Worm (Caenorhabditis elegans) whole organism, mixed stage, embryonic: Measurements from ENCODE around the gene tag-343.
A peak's percentile ranks its signal among the peaks of the same experiment; 100 is the strongest.

Experiments
- M03D4.4 ChIP-seq: sonication (generic microtip); optimal IDR thresholded peaks from 2 replicates; lab custom pipeline; 2017; ENCODE audit warnings: mild to moderate bottlenecking, missing genetic modification characterization, missing compliant biosample characterization
- bed-3 ChIP-seq: fragments of 200-800 bp; sonication (Bioruptor generic); optimal IDR thresholded peaks from 3 replicates; lab custom pipeline; 2018; ENCODE audit warnings: mild to moderate bottlenecking, missing genetic modification characterization, moderate library complexity, missing compliant biosample characterization
- blmp-1 ChIP-seq: fragments of 150-350 bp; optimal IDR thresholded peaks from 2 replicates; lab custom pipeline; 2014; ENCODE audit warnings: missing biosample characterization, missing genetic modification characterization
- ceh-39 ChIP-seq: fragments of 150-350 bp; optimal IDR thresholded peaks from 2 replicates; lab custom pipeline; 2014; ENCODE audit warnings: missing biosample characterization, missing genetic modification characterization
- ceh-43 ChIP-seq: fragments of 200-800 bp; sonication (Bioruptor generic); optimal IDR thresholded peaks from 2 replicates; lab custom pipeline; 2018; ENCODE audit warnings: mild to moderate bottlenecking, missing genetic modification characterization, moderate library complexity, missing compliant biosample characterization
- ces-1 ChIP-seq: fragments of 150-350 bp; optimal IDR thresholded peaks from 2 replicates; lab custom pipeline; 2014; ENCODE audit warnings: missing biosample characterization, missing genetic modification reagents, missing genetic modification characterization
- cnd-1 ChIP-seq: fragments of 200-800 bp; sonication (Bioruptor generic); optimal IDR thresholded peaks from 2 replicates; lab custom pipeline; 2018; ENCODE audit warnings: mild to moderate bottlenecking, missing genetic modification characterization, missing compliant biosample characterization
- drap-1 ChIP-seq: fragments of 200-800 bp; sonication (Bioruptor generic); optimal IDR thresholded peaks from 3 replicates; lab custom pipeline; 2018; ENCODE audit warnings: mild to moderate bottlenecking, missing genetic modification characterization, missing compliant biosample characterization
- elt-1 ChIP-seq: sonication (generic microtip); optimal IDR thresholded peaks from 2 replicates; lab custom pipeline; 2017; ENCODE audit warnings: missing genetic modification characterization, mild to moderate bottlenecking, missing compliant biosample characterization, antibody characterized with exemption, moderate library complexity, borderline replicate concordance; ENCODE audit not compliant: insufficient read depth
- elt-3 ChIP-seq: fragments of 150-350 bp; optimal IDR thresholded peaks from 2 replicates; lab custom pipeline; 2014; ENCODE audit warnings: missing biosample characterization, missing genetic modification characterization
- flh-1 ChIP-seq: fragments of 200-800 bp; sonication (Bioruptor generic); optimal IDR thresholded peaks from 2 replicates; lab custom pipeline; 2018; ENCODE audit warnings: mild to moderate bottlenecking, missing genetic modification characterization, moderate library complexity, missing compliant biosample characterization
- ham-2 ChIP-seq: fragments of 200-800 bp; sonication (Bioruptor generic); optimal IDR thresholded peaks from 2 replicates; lab custom pipeline; 2018; ENCODE audit warnings: mild to moderate bottlenecking, missing genetic modification characterization, missing compliant biosample characterization
- hlh-1 ChIP-seq: fragments of 150-350 bp; optimal IDR thresholded peaks from 2 replicates; lab custom pipeline; 2014; ENCODE audit warnings: missing biosample characterization, missing genetic modification reagents, missing genetic modification characterization
- lin-13 ChIP-seq: fragments of 150-350 bp; optimal IDR thresholded peaks from 2 replicates; lab custom pipeline; 2014; ENCODE audit warnings: missing biosample characterization, missing genetic modification characterization
- lin-32 ChIP-seq: fragments of 200-800 bp; sonication (Bioruptor generic); optimal IDR thresholded peaks from 2 replicates; lab custom pipeline; 2018; ENCODE audit warnings: mild to moderate bottlenecking, missing genetic modification characterization, missing compliant biosample characterization
- lsy-2 ChIP-seq: fragments of 150-350 bp; optimal IDR thresholded peaks from 2 replicates; lab custom pipeline; 2014; ENCODE audit warnings: missing biosample characterization, missing genetic modification characterization
- mab-5 ChIP-seq: fragments of 150-350 bp; optimal IDR thresholded peaks from 2 replicates; lab custom pipeline; 2014; ENCODE audit warnings: missing biosample characterization, missing genetic modification characterization
- mep-1 ChIP-seq: fragments of 150-350 bp; optimal IDR thresholded peaks from 2 replicates; lab custom pipeline; 2017; ENCODE audit warnings: missing biosample characterization, missing genetic modification reagents, missing genetic modification characterization, inconsistent platforms
- mls-2 ChIP-seq: sonication (generic microtip); optimal IDR thresholded peaks from 2 replicates; lab custom pipeline; 2016; ENCODE audit warnings: mild to moderate bottlenecking, missing genetic modification characterization, moderate library complexity, missing compliant biosample characterization
- nhr-12 ChIP-seq: fragments of 150-350 bp; optimal IDR thresholded peaks from 2 replicates; lab custom pipeline; 2014; ENCODE audit warnings: missing biosample characterization, missing genetic modification characterization
- nhr-2 ChIP-seq: fragments of 150-350 bp; optimal IDR thresholded peaks from 2 replicates; lab custom pipeline; 2014; ENCODE audit warnings: missing biosample characterization, missing genetic modification characterization
- nhr-28 ChIP-seq: fragments of 150-350 bp; optimal IDR thresholded peaks from 2 replicates; lab custom pipeline; 2014; ENCODE audit warnings: missing biosample characterization, missing genetic modification characterization
- nhr-76 ChIP-seq: sonication (generic microtip); optimal IDR thresholded peaks from 2 replicates; lab custom pipeline; 2017; ENCODE audit warnings: missing biosample characterization, missing genetic modification characterization
- pha-4 ChIP-seq: fragments of 150-350 bp; optimal IDR thresholded peaks from 2 replicates; lab custom pipeline; 2018; ENCODE audit warnings: missing biosample characterization, missing genetic modification reagents, missing genetic modification characterization
- sem-2 ChIP-seq: fragments of 200-800 bp; sonication (Bioruptor generic); optimal IDR thresholded peaks from 2 replicates; lab custom pipeline; 2018; ENCODE audit warnings: mild to moderate bottlenecking, missing genetic modification characterization, missing compliant biosample characterization
- snpc-4 ChIP-seq: fragments of 150-350 bp; optimal IDR thresholded peaks from 2 replicates; lab custom pipeline; 2014; ENCODE audit warnings: missing biosample characterization, missing genetic modification characterization
- sptf-1 ChIP-seq: sonication (generic microtip); optimal IDR thresholded peaks from 2 replicates; lab custom pipeline; 2017; ENCODE audit warnings: mild to moderate bottlenecking, missing genetic modification characterization, moderate library complexity, missing compliant biosample characterization
- unc-120 ChIP-seq: sonication (generic microtip); optimal IDR thresholded peaks from 2 replicates; lab custom pipeline; 2017; ENCODE audit warnings: missing genetic modification characterization, missing compliant biosample characterization; ENCODE audit not compliant: poor library complexity, severe bottlenecking
- unc-62 ChIP-seq: fragments of 150-350 bp; optimal IDR thresholded peaks from 2 replicates; lab custom pipeline; 2014; ENCODE audit warnings: missing biosample characterization, missing genetic modification reagents, missing genetic modification characterization
- zip-8 ChIP-seq: fragments of 150-350 bp; optimal IDR thresholded peaks from 2 replicates; lab custom pipeline; 2014; ENCODE audit warnings: missing biosample characterization, missing genetic modification characterization
- ztf-11 ChIP-seq: fragments of 150-350 bp; optimal IDR thresholded peaks from 2 replicates; lab custom pipeline; 2014; ENCODE audit warnings: missing biosample characterization, missing genetic modification characterization

Gene tag-343

ce11 chrX:16674632-16675031, at the start of gene tag-343:
tag-343 (minus strand) TSS chrX:16674732.
- TF ChIP-seq nhr-28 (tag; lab: Kevin White, UChicago), result no peak
- TF ChIP-seq ces-1 (GFP tag; lab: Kevin White, UChicago), result no peak
- TF ChIP-seq mab-5 (tag; lab: Kevin White, UChicago), result no peak
- TF ChIP-seq hlh-1, result no peak
- TF ChIP-seq sem-2 (GFP tag; lab: Kevin White, UChicago), result no peak
- no peak for TF ChIP-seq pha-4 (tag; lab: Kevin White, UChicago)
- no peak for TF ChIP-seq ceh-43 (GFP tag; lab: Kevin White, UChicago)
- no peak for TF ChIP-seq cnd-1 (tag; lab: Kevin White, UChicago)
- TF ChIP-seq lin-32 (GFP tag; lab: Kevin White, UChicago), result no peak
- TF ChIP-seq snpc-4 (tag; lab: Kevin White, UChicago), result no peak
- no peak for TF ChIP-seq M03D4.4 (tag; lab: Kevin White, UChicago)
- no peak for TF ChIP-seq flh-1 (GFP tag; lab: Kevin White, UChicago)
- no peak for TF ChIP-seq ham-2

DNA sequence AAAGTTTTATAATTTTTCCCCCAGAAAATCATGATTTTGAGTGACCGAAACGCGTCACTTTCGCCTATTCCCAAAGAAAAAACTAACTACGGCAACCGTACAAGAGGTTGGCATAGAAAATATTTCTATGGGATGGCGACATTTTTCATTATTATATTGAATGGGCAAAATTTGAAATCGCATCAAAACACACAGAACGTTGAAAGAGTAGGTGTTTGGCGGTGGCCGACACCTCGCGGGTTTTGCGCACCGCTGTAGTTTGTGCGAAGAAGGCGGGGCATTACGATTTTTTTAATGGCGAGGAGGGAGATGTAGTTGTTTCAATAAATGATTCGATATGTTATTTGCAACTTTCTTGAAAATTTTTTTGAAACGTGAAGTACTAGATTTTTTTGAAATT, 47.4 kb upstream of the tag-343 start:
- TF ChIP-seq lsy-2, result no peak
- TF ChIP-seq elt-1 (tag; lab: Kevin White, UChicago), result no peak
- TF ChIP-seq mls-2, result no peak
- TF ChIP-seq nhr-28 (tag; lab: Kevin White, UChicago), result no peak
- no peak for TF ChIP-seq nhr-76 (tag; lab: Kevin White, UChicago)
- TF ChIP-seq cnd-1 (tag; lab: Kevin White, UChicago), result no peak
- no peak for TF ChIP-seq sem-2 (GFP tag; lab: Kevin White, UChicago)
- no peak for TF ChIP-seq mep-1 (tag; lab: Kevin White, UChicago)
- TF ChIP-seq lin-13 (tag; lab: Kevin White, UChicago), result no peak
- TF ChIP-seq flh-1 (GFP tag; lab: Kevin White, UChicago), result no peak
- TF ChIP-seq unc-62 (GFP tag; lab: Kevin White, UChicago), result no peak
- no peak for TF ChIP-seq ces-1 (GFP tag; lab: Kevin White, UChicago)
- TF ChIP-seq zip-8 (tag; lab: Kevin White, UChicago), result no peak
- TF ChIP-seq elt-3 (tag; lab: Kevin White, UChicago), result no peak
- no peak for TF ChIP-seq unc-120 (tag; lab: Kevin White, UChicago)

DNA sequence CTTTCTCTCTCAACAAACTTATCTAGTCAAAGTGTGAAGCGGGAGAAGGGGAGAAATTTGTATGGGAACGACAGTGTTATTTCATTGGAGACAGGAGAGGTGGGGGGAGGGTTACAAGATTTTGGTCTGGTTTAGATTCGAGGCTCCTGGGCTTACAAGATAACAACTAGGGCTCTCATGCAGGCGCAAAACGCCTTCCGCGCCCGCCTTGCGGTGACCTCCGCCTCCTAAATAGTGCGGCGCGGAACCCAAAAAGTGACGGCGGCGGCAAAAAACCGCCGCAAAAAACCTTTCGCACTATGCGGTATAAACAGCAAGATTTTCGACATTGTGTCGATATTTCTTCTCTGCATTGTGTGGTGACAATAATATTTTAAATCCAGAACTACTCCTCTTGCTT, 41.4 kb upstream of the tag-343 start:
- TF ChIP-seq pha-4 (tag; lab: Kevin White, UChicago) (no peak), blmp-1 (tag; lab: Kevin White, UChicago) (no peak), hlh-1 (no peak), M03D4.4 (tag; lab: Kevin White, UChicago) (no peak), snpc-4 (tag; lab: Kevin White, UChicago) (no peak), ham-2 (no peak), drap-1 (GFP tag; lab: Kevin White, UChicago) (no peak), unc-62 (GFP tag; lab: Kevin White, UChicago) (no peak), bed-3 (no peak), sptf-1 (no peak)

DNA sequence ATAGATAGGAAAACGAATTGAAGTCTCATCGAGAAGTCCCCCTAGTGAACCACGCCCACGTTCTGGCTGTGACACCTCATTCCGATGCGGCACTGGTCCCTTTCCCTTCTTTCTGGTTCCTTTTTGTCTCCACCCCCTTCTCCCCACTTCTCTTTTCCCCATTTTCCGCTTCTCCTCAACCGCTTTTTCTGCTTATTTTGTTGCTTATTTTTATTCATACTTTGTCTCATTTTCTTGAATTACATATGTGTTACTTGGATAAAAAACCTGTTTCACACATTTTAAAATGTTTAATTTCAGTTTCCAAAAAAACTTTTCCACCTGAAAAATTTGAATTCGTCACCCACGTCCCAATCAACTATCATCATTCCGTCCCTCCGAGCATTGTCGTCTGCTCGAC, 36.8 kb upstream of the tag-343 start, which contains the start of gene lgc-53:
Gene lgc-53, plus strand, starts transcription at position 301 of the 400 bp plus-strand sequence.
- no peak for TF ChIP-seq M03D4.4 (tag; lab: Kevin White, UChicago)
- TF ChIP-seq nhr-2 (tag; lab: Kevin White, UChicago), result no peak

- no peak for TF ChIP-seq mls-2
- TF ChIP-seq ceh-43 (GFP tag; lab: Kevin White, UChicago), result no peak
- no peak for TF ChIP-seq elt-3 (tag; lab: Kevin White, UChicago)
- no peak for TF ChIP-seq snpc-4 (tag; lab: Kevin White, UChicago)
- TF ChIP-seq ztf-11, result no peak
- no peak for TF ChIP-seq ceh-39 (tag; lab: Kevin White, UChicago)
- TF ChIP-seq hlh-1, result no peak
These were observed 31.1 kb upstream of the tag-343 start for ce11 chrX:16705607-16706006.

DNA sequence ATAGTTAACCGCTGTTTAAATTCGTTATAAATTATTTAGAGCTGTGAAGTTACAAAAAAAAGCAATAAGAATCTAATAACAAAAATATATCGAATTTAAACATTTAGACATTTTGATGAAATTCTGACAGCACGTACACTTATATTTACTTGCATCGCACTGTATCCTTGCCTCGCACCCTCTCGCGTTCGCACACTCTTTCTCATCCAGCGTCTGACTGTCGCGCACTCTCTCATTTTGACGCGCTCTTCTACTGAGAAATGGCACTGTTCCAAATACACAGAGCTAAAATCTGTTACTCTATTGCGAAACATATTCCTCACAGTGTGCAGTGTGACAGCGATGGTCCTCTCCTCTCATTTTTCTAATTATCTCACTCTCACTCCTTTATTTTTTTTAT, 29.6 kb upstream of the tag-343 start:
- TF ChIP-seq ces-1 (GFP tag; lab: Kevin White, UChicago), result peak; percentile 45
- TF ChIP-seq unc-62 (GFP tag; lab: Kevin White, UChicago), result peak; percentile 26
- no peak for TF ChIP-seq elt-3 (tag; lab: Kevin White, UChicago)
- no peak for TF ChIP-seq lin-32 (GFP tag; lab: Kevin White, UChicago)
- TF ChIP-seq ham-2, result no peak
- no peak for TF ChIP-seq nhr-12 (tag; lab: Kevin White, UChicago)
- peak; percentile 63 for TF ChIP-seq pha-4 (tag; lab: Kevin White, UChicago)
